Fruit fly (Drosophila melanogaster) whole organism, embryonic: ENCODE measurements around the gene Mlc-c.

Source experiments
- Abd-B ChIP-seq: fragments of 200-800 bp; sonication (Bioruptor generic); optimal IDR thresholded peaks from 2 replicates; lab custom pipeline; 2018; ENCODE audit warnings: missing biosample characterization, mild to moderate bottlenecking, missing genetic modification characterization, moderate library complexity
- Antp ChIP-seq: fragments of 200-800 bp; sonication (Bioruptor generic); optimal IDR thresholded peaks from 3 replicates; lab custom pipeline; 2016; ENCODE audit warnings: missing biosample characterization, missing genetic modification characterization
- Asciz ChIP-seq: fragments of 200-800 bp; sonication (Bioruptor generic); optimal IDR thresholded peaks from 2 replicates; lab custom pipeline; 2017; ENCODE audit warnings: missing biosample characterization, mild to moderate bottlenecking, missing genetic modification characterization, missing genetic modification reagents
- B-H1 ChIP-seq: fragments of 200-800 bp; sonication (Bioruptor generic); IDR thresholded peaks from 3 replicates; pipeline ENCODE4 v1.3.6; 2022; ENCODE audit warnings: missing biosample characterization, missing genetic modification characterization
- CG10543 ChIP-seq: fragments of 200-800 bp; sonication (Bioruptor generic); optimal IDR thresholded peaks from 3 replicates; lab custom pipeline; 2017; ENCODE audit warnings: missing biosample characterization, mild to moderate bottlenecking, missing genetic modification characterization, moderate library complexity
- CG12769 ChIP-seq: fragments of 200-800 bp; sonication (Bioruptor generic); optimal IDR thresholded peaks from 2 replicates; lab custom pipeline; 2019; ENCODE audit warnings: missing biosample characterization, mild to moderate bottlenecking, missing genetic modification characterization, moderate library complexity
- CG14014 ChIP-seq: fragments of 200-800 bp; sonication (Bioruptor generic); IDR thresholded peaks from 2 replicates; pipeline ENCODE4 v1.3.6; 2022; ENCODE audit warnings: missing biosample characterization, missing genetic modification characterization
- CG15479 ChIP-seq: fragments of 200-800 bp; sonication (Bioruptor generic); optimal IDR thresholded peaks from 3 replicates; lab custom pipeline; 2019; ENCODE audit warnings: missing biosample characterization, mild to moderate bottlenecking, missing genetic modification characterization, moderate library complexity
- CG15696 ChIP-seq: fragments of 200-800 bp; sonication (Bioruptor generic); optimal IDR thresholded peaks from 2 replicates; lab custom pipeline; 2019; ENCODE audit warnings: missing biosample characterization, mild to moderate bottlenecking, missing genetic modification characterization, moderate library complexity
- CG16863 ChIP-seq: fragments of 200-800 bp; sonication (Bioruptor generic); optimal IDR thresholded peaks from 3 replicates; lab custom pipeline; 2016; ENCODE audit warnings: missing biosample characterization, missing genetic modification characterization
- CG1832 ChIP-seq: fragments of 200-800 bp; sonication (Bioruptor generic); optimal IDR thresholded peaks from 2 replicates; lab custom pipeline; 2017; ENCODE audit warnings: missing biosample characterization, mild to moderate bottlenecking, missing genetic modification characterization, inconsistent platforms
- CG2120 ChIP-seq: fragments of 200-800 bp; sonication (Bioruptor generic); optimal IDR thresholded peaks from 3 replicates; lab custom pipeline; 2016; ENCODE audit warnings: missing biosample characterization, missing genetic modification characterization
- CG2129 ChIP-seq: fragments of 200-800 bp; sonication (Bioruptor generic); IDR thresholded peaks from 2 replicates; pipeline ENCODE4 v1.3.6; 2022; ENCODE audit warnings: missing biosample characterization, missing genetic modification characterization; ENCODE audit not compliant: partially characterized antibody
- CG2199 ChIP-seq: fragments of 200-800 bp; sonication (Bioruptor generic); IDR thresholded peaks from 3 replicates; pipeline ENCODE4 v1.3.6; 2022; ENCODE audit warnings: missing biosample characterization, missing genetic modification characterization
- CG34224 ChIP-seq: fragments of 200-800 bp; sonication (Bioruptor generic); IDR thresholded peaks from 3 replicates; pipeline ENCODE4 v1.3.6; 2022; ENCODE audit warnings: missing biosample characterization, missing genetic modification characterization; ENCODE audit not compliant: partially characterized antibody
- CG4328 ChIP-seq: fragments of 200-800 bp; sonication (Bioruptor generic); optimal IDR thresholded peaks from 3 replicates; lab custom pipeline; 2017; ENCODE audit warnings: missing biosample characterization, missing genetic modification reagents, missing genetic modification characterization
- CG4360 ChIP-seq: fragments of 200-800 bp; sonication (Bioruptor generic); IDR thresholded peaks from 2 replicates; pipeline ENCODE4 v1.3.6; 2022; ENCODE audit warnings: missing biosample characterization, missing genetic modification characterization
- CG4404 ChIP-seq: fragments of 200-800 bp; sonication (Bioruptor generic); IDR thresholded peaks from 2 replicates; pipeline ENCODE4 v1.3.6; 2022; ENCODE audit warnings: missing biosample characterization, missing genetic modification characterization
- CG5180 ChIP-seq: fragments of 200-800 bp; sonication (Bioruptor generic); optimal IDR thresholded peaks from 3 replicates; lab custom pipeline; 2017; ENCODE audit warnings: missing biosample characterization, missing genetic modification characterization, mild to moderate bottlenecking, moderate library complexity, missing genetic modification reagents
- CG6683 ChIP-seq: fragments of 200-800 bp; sonication (Bioruptor generic); optimal IDR thresholded peaks from 2 replicates; lab custom pipeline; 2017; ENCODE audit warnings: missing biosample characterization, mild to moderate bottlenecking, missing genetic modification characterization, missing genetic modification reagents
- CG6689 ChIP-seq: fragments of 200-800 bp; sonication (Bioruptor generic); IDR thresholded peaks from 2 replicates; pipeline ENCODE4 v1.3.6; 2022; ENCODE audit warnings: missing biosample characterization, missing genetic modification characterization
- CG6791 ChIP-seq: fragments of 200-800 bp; sonication (Bioruptor generic); IDR thresholded peaks from 3 replicates; pipeline ENCODE4 v1.3.6; 2022; ENCODE audit warnings: missing biosample characterization, missing genetic modification characterization; ENCODE audit not compliant: partially characterized antibody
- CG7963 ChIP-seq: fragments of 200-800 bp; sonication (Bioruptor generic); IDR thresholded peaks from 3 replicates; pipeline ENCODE4 v1.3.6; 2022; ENCODE audit warnings: missing biosample characterization, missing genetic modification characterization; ENCODE audit not compliant: partially characterized antibody
- CG8281 ChIP-seq: fragments of 200-800 bp; sonication (Bioruptor generic); optimal IDR thresholded peaks from 2 replicates; lab custom pipeline; 2018; ENCODE audit warnings: missing biosample characterization, mild to moderate bottlenecking, missing genetic modification characterization, moderate library complexity
- Chrac-16 ChIP-seq: fragments of 200-800 bp; sonication (Bioruptor generic); optimal IDR thresholded peaks from 3 replicates; lab custom pipeline; 2016; ENCODE audit warnings: missing biosample characterization, missing genetic modification characterization
- CrebB ChIP-seq: fragments of 200-800 bp; sonication (Bioruptor generic); optimal IDR thresholded peaks from 3 replicates; lab custom pipeline; 2018; ENCODE audit warnings: missing biosample characterization, mild to moderate bottlenecking, missing genetic modification characterization
- Dek ChIP-seq: fragments of 200-800 bp; sonication (Bioruptor generic); optimal IDR thresholded peaks from 3 replicates; lab custom pipeline; 2019; ENCODE audit warnings: missing biosample characterization, mild to moderate bottlenecking, missing genetic modification characterization, moderate library complexity
- Dp ChIP-seq: fragments of 200-800 bp; sonication (Bioruptor generic); optimal IDR thresholded peaks from 2 replicates; lab custom pipeline; 2018; ENCODE audit warnings: missing biosample characterization, mild to moderate bottlenecking, missing genetic modification characterization, moderate library complexity
- Dref ChIP-seq: fragments of 200-800 bp; sonication (Bioruptor generic); IDR thresholded peaks from 2 replicates; pipeline ENCODE4 v1.3.6; 2022; ENCODE audit warnings: missing biosample characterization, missing genetic modification characterization
- Ets65A ChIP-seq: fragments of 200-800 bp; sonication (Bioruptor generic); peaks from one replicate; lab custom pipeline; 2016; ENCODE audit warnings: missing biosample characterization, missing genetic modification characterization
- Gsc ChIP-seq: fragments of 200-800 bp; sonication (Bioruptor generic); IDR thresholded peaks from 2 replicates; pipeline ENCODE4 v1.3.6; 2022; ENCODE audit warnings: missing biosample characterization, missing genetic modification characterization
- Hand ChIP-seq: fragments of 200-800 bp; sonication (Bioruptor generic); optimal IDR thresholded peaks from 2 replicates; lab custom pipeline; 2017; ENCODE audit warnings: mild to moderate bottlenecking, missing biosample characterization, missing genetic modification reagents, missing genetic modification characterization
- Rx ChIP-seq: fragments of 200-800 bp; sonication (Bioruptor generic); IDR thresholded peaks from 2 replicates; pipeline ENCODE4 v1.3.6; 2022; ENCODE audit warnings: missing biosample characterization, missing genetic modification characterization
- Sox102F ChIP-seq: fragments of 200-800 bp; sonication (Bioruptor generic); optimal IDR thresholded peaks from 2 replicates; lab custom pipeline; 2018; ENCODE audit warnings: missing biosample characterization, mild to moderate bottlenecking, missing genetic modification characterization, moderate library complexity
- bbx ChIP-seq: fragments of 200-800 bp; sonication (Bioruptor generic); IDR thresholded peaks from 2 replicates; pipeline ENCODE4 v1.3.6; 2022; ENCODE audit warnings: missing biosample characterization, missing genetic modification characterization; ENCODE audit not compliant: partially characterized antibody
- cato ChIP-seq: fragments of 200-800 bp; sonication (Bioruptor generic); optimal IDR thresholded peaks from 2 replicates; lab custom pipeline; 2016; ENCODE audit warnings: missing biosample characterization, missing genetic modification characterization, borderline replicate concordance
- dati ChIP-seq: fragments of 200-800 bp; sonication (Bioruptor generic); IDR thresholded peaks from 2 replicates; pipeline ENCODE4 v1.3.6; 2022; ENCODE audit warnings: missing biosample characterization, missing genetic modification characterization
- dmrt11E ChIP-seq: fragments of 200-800 bp; sonication (Bioruptor generic); optimal IDR thresholded peaks from 3 replicates; lab custom pipeline; 2018; ENCODE audit warnings: missing biosample characterization, mild to moderate bottlenecking, missing genetic modification characterization, moderate library complexity
- esg ChIP-seq: fragments of 200-800 bp; sonication (Bioruptor generic); conservative IDR thresholded peaks from 2 replicates; pipeline ENCODE4 v1.3.6; 2022; ENCODE audit warnings: missing biosample characterization, missing genetic modification characterization
- gcm ChIP-seq: fragments of 200-800 bp; sonication (Bioruptor generic); optimal IDR thresholded peaks from 2 replicates; lab custom pipeline; 2019; ENCODE audit warnings: missing biosample characterization, mild to moderate bottlenecking, missing genetic modification characterization, moderate library complexity
- ind ChIP-seq: fragments of 200-800 bp; sonication (Bioruptor generic); optimal IDR thresholded peaks from 3 replicates; lab custom pipeline; 2016; ENCODE audit warnings: missing biosample characterization, missing genetic modification characterization
- knrl ChIP-seq: fragments of 200-800 bp; sonication (Bioruptor generic); IDR thresholded peaks from 3 replicates; pipeline ENCODE4 v1.3.6; 2022; ENCODE audit warnings: missing biosample characterization, missing genetic modification characterization; ENCODE audit not compliant: partially characterized antibody
- lab ChIP-seq: fragments of 200-800 bp; sonication (Bioruptor generic); optimal IDR thresholded peaks from 3 replicates; lab custom pipeline; 2017; ENCODE audit warnings: missing biosample characterization, missing genetic modification characterization, mild to moderate bottlenecking, moderate library complexity, missing genetic modification reagents
- sc ChIP-seq, 3 experiments: fragments of >200 bp in 2 of 3; fragments of 200-800 bp in 1 of 3; sonication (Bioruptor generic) in 1 of 3; optimal IDR thresholded peaks; 2 replicates in 2 of 3; 3 replicates in 1 of 3; lab custom pipeline; 2017; ENCODE audit warnings: mild to moderate bottlenecking in 1 of 3, missing biosample characterization in 1 of 3, missing genetic modification characterization in 1 of 3, missing genetic modification reagents in 1 of 3
- sqz ChIP-seq: fragments of 200-800 bp; sonication (Bioruptor generic); optimal IDR thresholded peaks from 3 replicates; lab custom pipeline; 2018; ENCODE audit warnings: missing biosample characterization, mild to moderate bottlenecking, missing genetic modification characterization
- sr ChIP-seq: fragments of 200-800 bp; sonication (Bioruptor generic); IDR thresholded peaks from 3 replicates; pipeline ENCODE4 v1.3.6; 2022; ENCODE audit warnings: missing biosample characterization, missing genetic modification characterization
- trh ChIP-seq: fragments of 200-800 bp; sonication (Bioruptor generic); optimal IDR thresholded peaks from 2 replicates; lab custom pipeline; 2016; ENCODE audit warnings: missing biosample characterization, missing genetic modification characterization
- zen ChIP-seq: fragments of 200-800 bp; sonication (Bioruptor generic); optimal IDR thresholded peaks from 3 replicates; lab custom pipeline; 2018; ENCODE audit warnings: missing biosample characterization, mild to moderate bottlenecking, missing genetic modification characterization, moderate library complexity

The Mlc-c gene

dm6 chrX:5648437-5648959 is 26.2 kb upstream of the Mlc-c start, which contains the start of gene OtopLa (continued):
- TF ChIP-seq CG4404 (GFP tag; lab: Robert Waterston, UW) (peak; percentile 67), Abd-B (peak; percentile 78), Asciz (GFP tag; lab: Kevin White, UChicago) (peak; percentile 86), CG14014 (peak; percentile 83), Dref (GFP tag; lab: Robert Waterston, UW) (no peak), CG10543 (GFP tag; lab: Kevin White, UChicago) (peak; percentile 43), ind (GFP tag; lab: Kevin White, UChicago) (peak; percentile 81), sr (peak; percentile 49; the same call in 1 of the 3 replicates), Chrac-16 (GFP tag; lab: Kevin White, UChicago) (peak; percentile 73), CG4328 (GFP tag; lab: Kevin White, UChicago) (peak; percentile 26), zen (peak; percentile 71), B-H1 (GFP tag; lab: Robert Waterston, UW) (peak; percentile 71), CG6791 (GFP tag; lab: Robert Waterston, UW) (no peak), Ets65A (GFP tag; lab: Kevin White, UChicago) (peak; percentile 97), Hand (peak; percentile 66), CG12769 (tag; lab: Kevin White, UChicago) (no peak), knrl (GFP tag; lab: Robert Waterston, UW) (no peak), CG5180 (GFP tag; lab: Kevin White, UChicago) (peak; percentile 68), CG34224 (GFP tag; lab: Robert Waterston, UW) (no peak), CG6683 (GFP tag; lab: Kevin White, UChicago) (peak; percentile 72), CG1832 (GFP tag; lab: Kevin White, UChicago) (no peak), sqz (GFP tag; lab: Kevin White, UChicago) (peak; percentile 58), Dp (GFP tag; lab: Kevin White, UChicago) (no peak), CrebB (tag; lab: Kevin White, UChicago) (peak; percentile 57), trh (GFP tag; lab: Kevin White, UChicago) (peak; percentile 37), gcm (peak; percentile 72), CG15696 (tag; lab: Kevin White, UChicago) (peak; percentile 53), Antp (GFP tag; lab: Kevin White, UChicago) (peak; percentile 81), Dek (tag; lab: Kevin White, UChicago) (peak; percentile 69), CG4360 (GFP tag; lab: Robert Waterston, UW) (peak; percentile 72), CG7963 (no peak), CG16863 (GFP tag; lab: Kevin White, UChicago) (peak; percentile 78), CG2120 (GFP tag; lab: Kevin White, UChicago) (peak; percentile 77), Rx (peak; percentile 83), sc (optimal IDR thresholded peaks at IDR 0.05; lab: Kevin White, UChicago) (no peak), sc (GFP tag; optimal IDR thresholded peaks at IDR 0.05; lab: Kevin White, UChicago) (peak; percentile 60), Gsc (peak; percentile 60), cato (GFP tag; lab: Kevin White, UChicago) (peak; percentile 36), dati (GFP tag; lab: Robert Waterston, UW) (peak; percentile 52), lab (GFP tag; lab: Kevin White, UChicago) (peak; percentile 90), esg (GFP tag; lab: Robert Waterston, UW) (peak; percentile 81), Sox102F (GFP tag; lab: Kevin White, UChicago) (peak; percentile 87), CG6689 (GFP tag; lab: Robert Waterston, UW) (peak; percentile 89), CG2199 (GFP tag; lab: Robert Waterston, UW) (no peak), bbx (GFP tag; lab: Robert Waterston, UW) (no peak), dmrt11E (peak; percentile 80), CG2129 (GFP tag; lab: Robert Waterston, UW) (no peak), CG15479 (GFP tag; lab: Kevin White, UChicago) (no peak), CG8281 (peak; percentile 59)
